Fruit fly (Drosophila melanogaster): ENCODE data around the gene svr.

- TF ChIP-seq Dif (GFP tag; optimal IDR thresholded peaks at IDR 0.05; ENCODE audit: partially characterized antibody) (no peak), fru (GFP tag; optimal IDR thresholded peaks at IDR 0.05) (no peak), br (GFP tag; optimal IDR thresholded peaks at IDR 0.05) (no peak), Myc (optimal IDR thresholded peaks at IDR 0.05) (no peak), h (GFP tag; optimal IDR thresholded peaks at IDR 0.05) (no peak), usp (GFP tag; optimal IDR thresholded peaks at IDR 0.05) (no peak), pan (optimal IDR thresholded peaks at IDR 0.05) (no peak), Dfd (GFP tag; optimal IDR thresholded peaks at IDR 0.05) (no peak), CG9705 (GFP tag; optimal IDR thresholded peaks at IDR 0.05) (no peak), Abd-B (GFP tag; optimal IDR thresholded peaks at IDR 0.05) (no peak), Hnf4 (GFP tag; optimal IDR thresholded peaks at IDR 0.05) (no peak)
These were observed 3.4 kb upstream of the svr start for dm6 chrX:492701-493299.

Measured in whole organism, wandering third instar larva.